Fruit fly (Drosophila melanogaster) whole organism: ENCODE results near the gene grn.
A peak's percentile ranks its signal among the peaks of the same experiment; 100 is the strongest.

ENCODE experiments used
- CG8478 ChIP-seq: fragments of >200 bp; optimal IDR thresholded peaks from 2 replicates; lab custom pipeline; 2018; ENCODE audit warnings: inconsistent platforms
- Dll ChIP-seq: fragments of >200 bp; optimal IDR thresholded peaks from 2 replicates; lab custom pipeline; 2017
- EcR ChIP-seq, 2 experiments: fragments of >200 bp; optimal IDR thresholded peaks; 2 replicates each; lab custom pipeline; 2017; ENCODE audit warnings: missing biosample characterization in 2 of 2, missing genetic modification characterization in 2 of 2, missing genetic modification reagents in 2 of 2
- pan ChIP-seq: fragments of >200 bp; optimal IDR thresholded peaks from 2 replicates; lab custom pipeline; 2017
- psq ChIP-seq: fragments of >200 bp; optimal IDR thresholded peaks from 2 replicates; lab custom pipeline; 2017
- usp ChIP-seq: fragments of >200 bp; optimal IDR thresholded peaks from 2 replicates; lab custom pipeline; 2017; ENCODE audit warnings: missing biosample characterization, missing genetic modification characterization, mixed read lengths

Gene grn

dm6 chr3R:8181412-8182108 is at the start of gene grn:
Gene grn (minus strand): TSS chr3R:8181444.
- no peak for TF ChIP-seq psq (lab: Kevin White, UChicago)
- peak; percentile 75 for TF ChIP-seq CG8478 (lab: Kevin White, UChicago)
- peak; percentile 73 for TF ChIP-seq Dll (lab: Kevin White, UChicago)
- TF ChIP-seq pan (lab: Kevin White, UChicago): no peak
- TF ChIP-seq EcR (GFP tag; optimal IDR thresholded peaks at IDR 0.05; lab: Kevin White, UChicago): no peak
- TF ChIP-seq usp (GFP tag; lab: Kevin White, UChicago): no peak

dm6 chr3R:8227344-8227743 is 46.1 kb upstream of the grn start:
- TF ChIP-seq Dll (lab: Kevin White, UChicago): no peak
- no peak for TF ChIP-seq usp (GFP tag; lab: Kevin White, UChicago)
- no peak for TF ChIP-seq EcR (GFP tag; optimal IDR thresholded peaks at IDR 0.05; lab: Kevin White, UChicago)
- TF ChIP-seq pan (lab: Kevin White, UChicago): no peak
- no peak for TF ChIP-seq CG8478 (lab: Kevin White, UChicago)
- no peak for TF ChIP-seq psq (lab: Kevin White, UChicago)

dm6 chr3R:8225461-8225971 is 44.3 kb upstream of the grn start:
- TF ChIP-seq EcR (GFP tag; optimal IDR thresholded peaks at IDR 0.05; lab: Kevin White, UChicago) (no peak), pan (lab: Kevin White, UChicago) (no peak), psq (lab: Kevin White, UChicago) (no peak), usp (GFP tag; lab: Kevin White, UChicago) (no peak), Dll (lab: Kevin White, UChicago) (no peak), CG8478 (lab: Kevin White, UChicago) (no peak)

- TF ChIP-seq usp (GFP tag; lab: Kevin White, UChicago) (no peak), EcR (GFP tag; optimal IDR thresholded peaks at IDR 0.05; lab: Kevin White, UChicago) (no peak), psq (lab: Kevin White, UChicago) (no peak), pan (lab: Kevin White, UChicago) (no peak), CG8478 (lab: Kevin White, UChicago) (no peak), Dll (lab: Kevin White, UChicago) (no peak)
Measured at dm6 chr3R:8224726-8225460, 43.6 kb upstream of the grn start.

- TF ChIP-seq pan (lab: Kevin White, UChicago) (no peak), usp (GFP tag; lab: Kevin White, UChicago) (no peak), CG8478 (lab: Kevin White, UChicago) (no peak), Dll (lab: Kevin White, UChicago) (no peak), psq (lab: Kevin White, UChicago) (no peak), EcR (GFP tag; optimal IDR thresholded peaks at IDR 0.05; lab: Kevin White, UChicago) (no peak)
Measured at dm6 chr3R:8223074-8223597, 41.9 kb upstream of the grn start.

dm6 chr3R:8219891-8220290 is 38.6 kb upstream of the grn start, which contains the start of gene CG18249:
Gene CG18249 (plus strand): TSS chr3R:8220146.
- TF ChIP-seq Dll (lab: Kevin White, UChicago): no peak
- TF ChIP-seq psq (lab: Kevin White, UChicago): no peak
- no peak for TF ChIP-seq pan (lab: Kevin White, UChicago)

dm6 chr3R:8217727-8218126 is 36.5 kb upstream of the grn start, which contains the start of gene CG7800:
Gene CG7800 (plus strand): TSS chr3R:8217957.
- TF ChIP-seq CG8478 (lab: Kevin White, UChicago) (no peak), EcR (GFP tag; optimal IDR thresholded peaks at IDR 0.05; lab: Kevin White, UChicago) (no peak), pan (lab: Kevin White, UChicago) (no peak), usp (GFP tag; lab: Kevin White, UChicago) (no peak), psq (lab: Kevin White, UChicago) (no peak), Dll (lab: Kevin White, UChicago) (no peak)

- TF ChIP-seq pan (lab: Kevin White, UChicago): no peak
- no peak for TF ChIP-seq CG8478 (lab: Kevin White, UChicago)
- no peak for TF ChIP-seq usp (GFP tag; lab: Kevin White, UChicago)
Measured at dm6 chr3R:8215528-8216189, 34.4 kb upstream of the grn start.

- TF ChIP-seq pan (lab: Kevin White, UChicago): no peak
Measured at dm6 chr3R:8212594-8212993, 31.4 kb upstream of the grn start.

- no peak for TF ChIP-seq pan (lab: Kevin White, UChicago)
- TF ChIP-seq CG8478 (lab: Kevin White, UChicago): no peak
- no peak for TF ChIP-seq Dll (lab: Kevin White, UChicago)
- no peak for TF ChIP-seq psq (lab: Kevin White, UChicago)
- no peak for TF ChIP-seq usp (GFP tag; lab: Kevin White, UChicago)
- no peak for TF ChIP-seq EcR (GFP tag; optimal IDR thresholded peaks at IDR 0.05; lab: Kevin White, UChicago)
Measured at dm6 chr3R:8210837-8211488, 29.7 kb upstream of the grn start.
